Fruit fly (Drosophila melanogaster): ENCODE results near the gene CG43680.

dm6 chr3L:15013296-15013695, 39.9 kb downstream of the CG43680 start:
- TF ChIP-seq CG8478 (optimal IDR thresholded peaks at IDR 0.05) (no peak), CTCF (optimal IDR thresholded peaks at IDR 0.05) (no peak)

All from S2 (cell line).